Worm (Caenorhabditis elegans) whole organism, young adult: ENCODE measurements around the gene F58G6.3.

ENCODE experiments used
- C17E4.6 ChIP-seq: fragments of 200-800 bp; sonication (Bioruptor generic); IDR thresholded peaks from 2 replicates; pipeline ENCODE4 v1.3.6; 2022; ENCODE audit warnings: missing genetic modification reagents, missing genetic modification characterization, missing compliant biosample characterization
- dpff-1 ChIP-seq: sonication (generic microtip); optimal IDR thresholded peaks from 2 replicates; lab custom pipeline; 2017; ENCODE audit warnings: mild to moderate bottlenecking, missing genetic modification characterization, missing compliant biosample characterization
- sea-2 ChIP-seq: fragments of 200-800 bp; sonication (Bioruptor generic); IDR thresholded peaks from 2 replicates; pipeline ENCODE4 v1.3.6; 2022; ENCODE audit warnings: missing genetic modification characterization, missing compliant biosample characterization
- unc-62 ChIP-seq: fragments of 150-350 bp; optimal IDR thresholded peaks from 2 replicates; lab custom pipeline; 2014; ENCODE audit warnings: missing biosample characterization, missing genetic modification reagents, missing genetic modification characterization

DNA sequence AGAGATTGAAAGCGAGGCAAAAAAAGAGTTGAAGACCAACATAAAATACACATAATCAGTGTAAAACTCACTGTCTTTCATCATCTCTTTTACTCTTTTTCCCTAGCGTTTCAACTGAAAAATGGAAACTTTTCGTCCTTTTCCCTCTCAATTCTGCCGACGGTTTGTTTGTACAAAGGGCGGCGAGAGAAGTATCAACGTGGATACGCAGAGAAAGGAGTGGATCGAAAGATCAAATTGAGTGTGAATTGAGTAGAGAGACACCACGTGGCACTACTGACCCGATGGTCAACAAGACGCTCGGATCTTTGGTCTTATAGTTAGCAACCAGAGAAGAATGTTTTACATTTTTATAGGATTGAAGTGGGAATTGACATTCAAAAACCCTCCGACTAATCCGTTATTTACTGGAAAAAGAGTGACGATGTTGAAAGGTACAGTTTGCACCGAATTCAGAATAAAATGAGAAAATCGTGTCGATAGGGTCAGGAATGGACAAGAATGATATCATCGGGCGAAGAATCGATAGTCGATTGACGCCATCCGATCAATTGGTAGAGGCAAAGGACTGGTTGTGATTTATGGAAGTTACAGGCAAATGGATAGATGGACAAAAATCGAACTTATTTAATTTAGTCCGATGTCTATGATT lies 17.8 kb downstream of the F58G6.3 start:
- TF ChIP-seq C17E4.6 (GFP tag; lab: Robert Waterston, UW) = no peak
- TF ChIP-seq dpff-1 (tag; lab: Kevin White, UChicago) = no peak
- TF ChIP-seq unc-62 (GFP tag; lab: Kevin White, UChicago) = no peak
- no peak for TF ChIP-seq sea-2 (GFP tag; lab: Robert Waterston, UW)
